Worm (Caenorhabditis elegans) whole organism, late embryonic: ENCODE measurements around the gene rpb-8.

Experiments
- C08G9.2 ChIP-seq: sonication (generic microtip); optimal IDR thresholded peaks from 2 replicates; lab custom pipeline; 2016; ENCODE audit warnings: mild to moderate bottlenecking, missing genetic modification characterization, moderate library complexity, missing compliant biosample characterization
- C38D4.7 ChIP-seq: fragments of 200-800 bp; sonication (Bioruptor generic); optimal IDR thresholded peaks from 2 replicates; lab custom pipeline; 2018; ENCODE audit warnings: mild to moderate bottlenecking, missing genetic modification characterization, moderate library complexity, missing compliant biosample characterization
- F13H6.1 ChIP-seq: sonication (generic microtip); optimal IDR thresholded peaks from 2 replicates; lab custom pipeline; 2016; ENCODE audit warnings: missing genetic modification characterization, missing compliant biosample characterization
- K02D7.2 ChIP-seq: sonication (generic microtip); optimal IDR thresholded peaks from 2 replicates; lab custom pipeline; 2017; ENCODE audit warnings: mild to moderate bottlenecking, missing genetic modification characterization, missing compliant biosample characterization
- K09A11.1 ChIP-seq: sonication (generic microtip); optimal IDR thresholded peaks from 2 replicates; lab custom pipeline; 2017; ENCODE audit warnings: antibody characterized with exemption, mild to moderate bottlenecking, missing genetic modification characterization, missing compliant biosample characterization; ENCODE audit not compliant: insufficient read depth
- T23F11.4 ChIP-seq: fragments of 200-800 bp; sonication (Bioruptor generic); optimal IDR thresholded peaks from 2 replicates; lab custom pipeline; 2018; ENCODE audit warnings: mild to moderate bottlenecking, missing genetic modification characterization, missing compliant biosample characterization
- Y22D7AL.16 ChIP-seq: sonication (generic microtip); optimal IDR thresholded peaks from 2 replicates; lab custom pipeline; 2016; ENCODE audit warnings: missing genetic modification characterization, missing compliant biosample characterization
- ahr-1 ChIP-seq: sonication (generic microtip); optimal IDR thresholded peaks from 2 replicates; lab custom pipeline; 2016; ENCODE audit warnings: missing genetic modification characterization, missing compliant biosample characterization
- ama-1 ChIP-seq: fragments of 150-350 bp; optimal IDR thresholded peaks from 2 replicates; lab custom pipeline; 2014
- ceh-14 ChIP-seq: sonication (generic microtip); optimal IDR thresholded peaks from 2 replicates; lab custom pipeline; 2016; ENCODE audit warnings: missing genotype, missing genetic modification characterization, missing compliant biosample characterization
- ceh-18 ChIP-seq: sonication (generic microtip); optimal IDR thresholded peaks from 2 replicates; lab custom pipeline; 2016; ENCODE audit warnings: missing genetic modification characterization, missing compliant biosample characterization
- ceh-19 ChIP-seq: fragments of 200-800 bp; sonication (Bioruptor generic); optimal IDR thresholded peaks from 2 replicates; lab custom pipeline; 2018; ENCODE audit warnings: mild to moderate bottlenecking, missing genetic modification characterization, missing compliant biosample characterization
- ceh-2 ChIP-seq: sonication (generic microtip); optimal IDR thresholded peaks from 2 replicates; lab custom pipeline; 2016; ENCODE audit warnings: missing genotype, missing genetic modification characterization, missing compliant biosample characterization
- ceh-31 ChIP-seq: sonication (generic microtip); optimal IDR thresholded peaks from 2 replicates; lab custom pipeline; 2016; ENCODE audit warnings: missing genetic modification characterization, missing compliant biosample characterization
- ceh-34 ChIP-seq: sonication (generic microtip); optimal IDR thresholded peaks from 2 replicates; lab custom pipeline; 2016; ENCODE audit warnings: mild to moderate bottlenecking, missing genetic modification characterization, missing compliant biosample characterization
- ceh-45 ChIP-seq: fragments of 200-800 bp; sonication (Bioruptor generic); IDR thresholded peaks from 2 replicates; pipeline ENCODE4 v1.3.6; 2022; ENCODE audit warnings: missing genetic modification reagents, missing genetic modification characterization, missing compliant biosample characterization
- ceh-6 ChIP-seq: fragments of 200-800 bp; sonication (Bioruptor generic); optimal IDR thresholded peaks from 2 replicates; lab custom pipeline; 2018; ENCODE audit warnings: mild to moderate bottlenecking, missing genetic modification characterization, missing compliant biosample characterization
- ceh-9 ChIP-seq: sonication (generic microtip); optimal IDR thresholded peaks from 2 replicates; lab custom pipeline; 2016; ENCODE audit warnings: mild to moderate bottlenecking, missing genetic modification characterization, inconsistent platforms, missing compliant biosample characterization
- che-1 ChIP-seq: sonication (generic microtip); optimal IDR thresholded peaks from 2 replicates; lab custom pipeline; 2016; ENCODE audit warnings: mild to moderate bottlenecking, missing genetic modification characterization, missing compliant biosample characterization
- dmd-4 ChIP-seq: sonication (generic microtip); optimal IDR thresholded peaks from 2 replicates; lab custom pipeline; 2016; ENCODE audit warnings: borderline replicate concordance, missing genetic modification characterization, missing compliant biosample characterization
- elt-2 ChIP-seq: sonication (generic microtip); optimal IDR thresholded peaks from 2 replicates; lab custom pipeline; 2016; ENCODE audit warnings: missing genetic modification reagents, missing genetic modification characterization, missing compliant biosample characterization
- ets-4 ChIP-seq: sonication (generic microtip); optimal IDR thresholded peaks from 2 replicates; lab custom pipeline; 2016; ENCODE audit warnings: missing genetic modification characterization, missing compliant biosample characterization
- eyg-1 ChIP-seq: sonication (generic microtip); optimal IDR thresholded peaks from 2 replicates; lab custom pipeline; 2016; ENCODE audit warnings: missing genotype, missing genetic modification characterization, missing compliant biosample characterization
- fax-1 ChIP-seq: sonication (generic microtip); optimal IDR thresholded peaks from 2 replicates; lab custom pipeline; 2016; ENCODE audit warnings: missing genotype, missing genetic modification characterization, missing compliant biosample characterization
- fkh-10 ChIP-seq: fragments of 150-350 bp; optimal IDR thresholded peaks from 2 replicates; lab custom pipeline; 2014; ENCODE audit warnings: missing biosample characterization, missing genetic modification reagents, missing genetic modification characterization
- fkh-6 ChIP-seq: sonication (generic microtip); optimal IDR thresholded peaks from 2 replicates; lab custom pipeline; 2016; ENCODE audit warnings: missing genetic modification characterization, missing compliant biosample characterization
- hlh-13 ChIP-seq: fragments of 200-800 bp; sonication (Bioruptor generic); optimal IDR thresholded peaks from 2 replicates; lab custom pipeline; 2018; ENCODE audit warnings: mild to moderate bottlenecking, missing genetic modification characterization, missing compliant biosample characterization
- hlh-15 ChIP-seq: sonication (generic microtip); optimal IDR thresholded peaks from 2 replicates; lab custom pipeline; 2016; ENCODE audit warnings: missing genetic modification characterization, missing compliant biosample characterization
- hlh-30 ChIP-seq: sonication (generic microtip); optimal IDR thresholded peaks from 2 replicates; lab custom pipeline; 2017; ENCODE audit warnings: antibody characterized with exemption, missing genetic modification characterization, missing compliant biosample characterization; ENCODE audit not compliant: insufficient read depth
- hlh-6 ChIP-seq: sonication (generic microtip); optimal IDR thresholded peaks from 2 replicates; lab custom pipeline; 2016; ENCODE audit warnings: missing genotype, missing genetic modification characterization, missing compliant biosample characterization
- hlh-8 ChIP-seq: sonication (generic microtip); optimal IDR thresholded peaks from 2 replicates; lab custom pipeline; 2016; ENCODE audit warnings: missing genotype, missing genetic modification characterization, missing compliant biosample characterization
- lim-6 ChIP-seq: sonication (generic microtip); optimal IDR thresholded peaks from 2 replicates; lab custom pipeline; 2016; ENCODE audit warnings: missing genetic modification characterization, missing compliant biosample characterization
- lin-11 ChIP-seq: fragments of 200-800 bp; sonication (Bioruptor generic); optimal IDR thresholded peaks from 2 replicates; lab custom pipeline; 2018; ENCODE audit warnings: mild to moderate bottlenecking, missing genetic modification characterization, missing compliant biosample characterization
- madf-2 ChIP-seq: sonication (generic microtip); optimal IDR thresholded peaks from 2 replicates; lab custom pipeline; 2017; ENCODE audit warnings: missing genetic modification characterization, missing compliant biosample characterization
- mec-3 ChIP-seq: sonication (generic microtip); optimal IDR thresholded peaks from 2 replicates; lab custom pipeline; 2016; ENCODE audit warnings: borderline replicate concordance, missing genetic modification characterization, missing compliant biosample characterization
- nfya-1 ChIP-seq: sonication (generic microtip); optimal IDR thresholded peaks from 2 replicates; lab custom pipeline; 2017; ENCODE audit warnings: missing genetic modification characterization, mild to moderate bottlenecking, missing compliant biosample characterization, antibody characterized with exemption, moderate library complexity
- nhr-11 ChIP-seq: fragments of 150-350 bp; optimal IDR thresholded peaks from 2 replicates; lab custom pipeline; 2014; ENCODE audit warnings: missing biosample characterization, missing genetic modification characterization
- nhr-232 ChIP-seq: sonication (generic microtip); optimal IDR thresholded peaks from 2 replicates; lab custom pipeline; 2016; ENCODE audit warnings: missing genetic modification characterization, missing compliant biosample characterization
- npax-4 ChIP-seq: sonication (generic microtip); optimal IDR thresholded peaks from 2 replicates; lab custom pipeline; 2016; ENCODE audit warnings: missing genetic modification characterization, missing compliant biosample characterization
- odd-2 ChIP-seq: sonication (generic microtip); optimal IDR thresholded peaks from 2 replicates; lab custom pipeline; 2017; ENCODE audit warnings: antibody characterized with exemption, mild to moderate bottlenecking, missing genetic modification characterization, missing compliant biosample characterization
- pax-1 ChIP-seq: fragments of 150-350 bp; optimal IDR thresholded peaks from 2 replicates; lab custom pipeline; 2014; ENCODE audit warnings: missing biosample characterization, missing genetic modification characterization
- pha-2 ChIP-seq: sonication (generic microtip); optimal IDR thresholded peaks from 2 replicates; lab custom pipeline; 2017; ENCODE audit warnings: mild to moderate bottlenecking, missing genetic modification characterization, missing compliant biosample characterization
- pros-1 ChIP-seq: fragments of 150-350 bp; optimal IDR thresholded peaks from 2 replicates; lab custom pipeline; 2014; ENCODE audit warnings: missing biosample characterization, missing genetic modification reagents, missing genetic modification characterization
- ref-2 ChIP-seq: sonication (generic microtip); optimal IDR thresholded peaks from 2 replicates; lab custom pipeline; 2016; ENCODE audit warnings: missing genetic modification characterization, missing compliant biosample characterization
- rnt-1 ChIP-seq: sonication (generic microtip); optimal IDR thresholded peaks from 2 replicates; lab custom pipeline; 2016; ENCODE audit warnings: missing genetic modification characterization, missing compliant biosample characterization
- sdc-2 ChIP-seq: sonication (generic microtip); optimal IDR thresholded peaks from 2 replicates; lab custom pipeline; 2016; ENCODE audit warnings: missing genotype, missing genetic modification characterization, missing compliant biosample characterization
- sox-2 ChIP-seq: fragments of 200-800 bp; sonication (Bioruptor generic); IDR thresholded peaks from 2 replicates; pipeline ENCODE4 v1.3.6; 2022; ENCODE audit warnings: missing genetic modification reagents, missing genetic modification characterization, missing compliant biosample characterization
- syd-9 ChIP-seq: sonication (generic microtip); optimal IDR thresholded peaks from 2 replicates; lab custom pipeline; 2016; ENCODE audit warnings: mild to moderate bottlenecking, missing genetic modification characterization, moderate library complexity, missing compliant biosample characterization
- tbx-2 ChIP-seq: sonication (generic microtip); optimal IDR thresholded peaks from 2 replicates; lab custom pipeline; 2016; ENCODE audit warnings: missing genetic modification characterization, missing compliant biosample characterization
- tbx-7 ChIP-seq: sonication (generic microtip); optimal IDR thresholded peaks from 2 replicates; lab custom pipeline; 2016; ENCODE audit warnings: missing genotype, missing genetic modification characterization, missing compliant biosample characterization
- ttx-3 ChIP-seq: sonication (generic microtip); optimal IDR thresholded peaks from 2 replicates; lab custom pipeline; 2016; ENCODE audit warnings: missing genetic modification reagents, missing genetic modification characterization, missing compliant biosample characterization
- unc-42 ChIP-seq: sonication (generic microtip); optimal IDR thresholded peaks from 2 replicates; lab custom pipeline; 2016; ENCODE audit warnings: missing genotype, missing genetic modification characterization, missing compliant biosample characterization
- unc-86 ChIP-seq: sonication (generic microtip); optimal IDR thresholded peaks from 2 replicates; lab custom pipeline; 2016; ENCODE audit warnings: missing genetic modification characterization, missing compliant biosample characterization
- zip-5 ChIP-seq: sonication (generic microtip); optimal IDR thresholded peaks from 2 replicates; lab custom pipeline; 2016; ENCODE audit warnings: missing genetic modification characterization, missing compliant biosample characterization

Gene rpb-8

DNA sequence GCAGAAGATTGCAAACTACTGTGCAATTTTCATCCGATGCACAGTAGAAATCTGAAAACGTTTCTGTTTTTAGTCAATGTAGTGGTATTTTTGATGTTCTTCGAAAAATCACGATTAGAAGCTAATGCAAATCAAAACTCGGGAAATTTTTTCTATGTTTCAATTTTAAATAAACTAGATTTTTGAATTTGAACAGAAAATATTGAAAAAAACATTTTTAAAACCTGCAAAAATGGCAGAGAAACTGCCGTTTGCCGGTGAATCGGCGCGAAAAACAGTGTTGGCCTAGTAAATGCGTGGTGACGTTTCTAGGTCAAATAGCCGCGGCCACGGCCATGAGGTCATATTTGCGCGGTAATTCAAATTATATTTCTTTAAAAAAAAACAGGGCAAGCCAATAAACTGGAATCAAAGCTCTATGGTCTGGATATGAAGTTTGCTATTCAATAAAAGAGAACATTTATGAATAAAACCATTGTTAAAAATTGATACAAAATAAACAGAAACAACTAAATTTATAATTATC, 12.4 kb upstream of the rpb-8 start, which contains the start of gene set-2:
TSS of gene set-2 (minus strand) at position 51 of the 526 bp plus-strand sequence.
- TF ChIP-seq ceh-14 (tag; lab: Kevin White, UChicago) (peak; percentile 34), T23F11.4 (GFP tag; lab: Kevin White, UChicago) (no peak), syd-9 (tag; lab: Kevin White, UChicago) (no peak), elt-2 (peak; percentile 67), nfya-1 (peak; percentile 32), pros-1 (no peak), tbx-2 (peak; percentile 93), odd-2 (no peak), ama-1 (lab: Kevin White, UChicago) (no peak), nhr-232 (tag; lab: Kevin White, UChicago) (no peak), zip-5 (tag; lab: Kevin White, UChicago) (peak; percentile 67), madf-2 (no peak), ceh-31 (tag; lab: Kevin White, UChicago) (peak; percentile 93), npax-4 (no peak), K09A11.1 (no peak), pha-2 (peak; percentile 9), hlh-15 (tag; lab: Kevin White, UChicago) (no peak), mec-3 (tag; lab: Kevin White, UChicago) (peak; percentile 74), hlh-6 (no peak), che-1 (tag; lab: Kevin White, UChicago) (no peak), sox-2 (GFP tag; lab: Robert Waterston, UW) (no peak), lim-6 (tag; lab: Kevin White, UChicago) (peak; percentile 65), ceh-19 (no peak), hlh-8 (peak; percentile 60), tbx-7 (tag; lab: Kevin White, UChicago) (peak; percentile 87), nhr-11 (tag; lab: Kevin White, UChicago) (no peak), eyg-1 (tag; lab: Kevin White, UChicago) (peak; percentile 44), ceh-34 (peak; percentile 34), C38D4.7 (GFP tag; lab: Kevin White, UChicago) (no peak), hlh-13 (GFP tag; lab: Kevin White, UChicago) (no peak), unc-42 (tag; lab: Kevin White, UChicago) (peak; percentile 24), hlh-30 (tag; lab: Kevin White, UChicago) (no peak), ceh-6 (no peak), pax-1 (tag; lab: Kevin White, UChicago) (no peak), K02D7.2 (tag; lab: Kevin White, UChicago) (no peak), ceh-2 (tag; lab: Kevin White, UChicago) (peak; percentile 92), sdc-2 (tag; lab: Kevin White, UChicago) (peak; percentile 51), ref-2 (peak; percentile 71), rnt-1 (peak; percentile 55), unc-86 (tag; lab: Kevin White, UChicago) (no peak), fax-1 (peak; percentile 62), ttx-3 (peak; percentile 35), ceh-45 (GFP tag; lab: Robert Waterston, UW) (no peak), ets-4 (tag; lab: Kevin White, UChicago) (peak; percentile 91), ahr-1 (tag; lab: Kevin White, UChicago) (peak; percentile 34), fkh-6 (tag; lab: Kevin White, UChicago) (peak; percentile 18), F13H6.1 (tag; lab: Kevin White, UChicago) (peak; percentile 33), lin-11 (tag; lab: Kevin White, UChicago) (no peak), dmd-4 (tag; lab: Kevin White, UChicago) (no peak), fkh-10 (GFP tag; lab: Kevin White, UChicago) (no peak), C08G9.2 (tag; lab: Kevin White, UChicago) (peak; percentile 91), Y22D7AL.16 (tag; lab: Kevin White, UChicago) (no peak), ceh-18 (tag; lab: Kevin White, UChicago) (no peak), ceh-9 (tag; lab: Kevin White, UChicago) (no peak)
